Worm (Caenorhabditis elegans) whole organism, L1 larva: Measurements from ENCODE around the gene ketn-1.

Experiments
- F16B12.6 ChIP-seq: fragments of 150-350 bp; optimal IDR thresholded peaks from 2 replicates; lab custom pipeline; 2014; ENCODE audit warnings: missing biosample characterization, missing genetic modification characterization
- ama-1 ChIP-seq: fragments of 150-350 bp; optimal IDR thresholded peaks from 2 replicates; lab custom pipeline; 2014
- blmp-1 ChIP-seq: fragments of 150-350 bp; optimal IDR thresholded peaks from 2 replicates; lab custom pipeline; 2014; ENCODE audit warnings: missing biosample characterization, missing genetic modification characterization
- efl-1 ChIP-seq, 4 experiments: fragments of 150-350 bp; optimal IDR thresholded peaks in 3 of 4; peaks in 1 of 4; 1 replicate in 1 of 4; 2 replicates in 3 of 4; lab custom pipeline; 2014; ENCODE audit warnings: missing biosample characterization in 2 of 4, missing genetic modification characterization in 2 of 4, missing genetic modification reagents in 2 of 4
- hlh-17 ChIP-seq: fragments of 200-800 bp; sonication (Bioruptor generic); optimal IDR thresholded peaks from 2 replicates; lab custom pipeline; 2018; ENCODE audit warnings: missing genetic modification characterization, mild to moderate bottlenecking, missing compliant biosample characterization, moderate library complexity, borderline replicate concordance
- jun-1 ChIP-seq: fragments of 150-350 bp; optimal IDR thresholded peaks from 2 replicates; lab custom pipeline; 2014; ENCODE audit warnings: missing biosample characterization, missing genetic modification reagents, missing genetic modification characterization
- lin-13 ChIP-seq: fragments of 150-350 bp; optimal IDR thresholded peaks from 2 replicates; lab custom pipeline; 2014; ENCODE audit warnings: missing biosample characterization, missing genetic modification reagents, missing genetic modification characterization
- nhr-11 ChIP-seq: fragments of 150-350 bp; optimal IDR thresholded peaks from 2 replicates; lab custom pipeline; 2014; ENCODE audit warnings: missing biosample characterization, missing genetic modification characterization
- nhr-28 ChIP-seq: fragments of 150-350 bp; optimal IDR thresholded peaks from 2 replicates; lab custom pipeline; 2014; ENCODE audit warnings: missing biosample characterization, missing genetic modification characterization
- nhr-77 ChIP-seq: fragments of 150-350 bp; optimal IDR thresholded peaks from 2 replicates; lab custom pipeline; 2014; ENCODE audit warnings: missing biosample characterization, missing genetic modification characterization
- skn-1 ChIP-seq: fragments of 150-350 bp; optimal IDR thresholded peaks from 2 replicates; lab custom pipeline; 2014; ENCODE audit warnings: missing biosample characterization, missing genetic modification characterization
- snpc-4 ChIP-seq: fragments of 150-350 bp; optimal IDR thresholded peaks from 2 replicates; lab custom pipeline; 2014; ENCODE audit warnings: missing biosample characterization, missing genetic modification characterization
- ztf-4 ChIP-seq: fragments of 150-350 bp; optimal IDR thresholded peaks from 2 replicates; lab custom pipeline; 2014; ENCODE audit warnings: missing biosample characterization, missing genetic modification characterization

- TF ChIP-seq efl-1 (optimal IDR thresholded peaks at IDR 0.05; lab: Kevin White, UChicago) (no peak), efl-1 (GFP tag; optimal IDR thresholded peaks at IDR 0.05 in 1 of 2; lab: Kevin White, UChicago) (no peak), nhr-77 (tag; lab: Kevin White, UChicago) (no peak), snpc-4 (tag; lab: Kevin White, UChicago) (no peak), jun-1 (tag; lab: Kevin White, UChicago) (no peak), skn-1 (tag; lab: Kevin White, UChicago) (no peak), blmp-1 (tag; lab: Kevin White, UChicago) (no peak), ztf-4 (tag; lab: Kevin White, UChicago) (no peak), nhr-11 (tag; lab: Kevin White, UChicago) (no peak), ama-1 (lab: Kevin White, UChicago) (no peak), hlh-17 (GFP tag; lab: Kevin White, UChicago) (no peak), nhr-28 (tag; lab: Kevin White, UChicago) (no peak), F16B12.6 (no peak), lin-13 (GFP tag; lab: Kevin White, UChicago) (no peak)
Observed at ce11 chrV:2795998-2796397, 11.7 kb downstream of the ketn-1 start, which contains the start of gene F54E2.2.
